Worm (Caenorhabditis elegans) whole organism, midembryonic: ENCODE results near the gene cho-1.

ENCODE experiments used
- klf-2 ChIP-seq: fragments of 200-800 bp; sonication (Bioruptor generic); conservative IDR thresholded peaks from 2 replicates; pipeline ENCODE4 v1.3.6; 2022; ENCODE audit warnings: missing genetic modification reagents, missing genetic modification characterization, missing compliant biosample characterization
- ztf-23 ChIP-seq: fragments of 200-800 bp; sonication (Bioruptor generic); IDR thresholded peaks from 2 replicates; pipeline ENCODE4 v1.3.6; 2022; ENCODE audit warnings: missing genetic modification reagents, missing genetic modification characterization, missing compliant biosample characterization

ce11 chrIV:13240842-13241143 is 26.4 kb upstream of the cho-1 start, which contains the start of gene lin-54:
- TF ChIP-seq klf-2 (GFP tag; lab: Robert Waterston, UW) (no peak), ztf-23 (GFP tag; lab: Robert Waterston, UW) (no peak)
